Fruit fly (Drosophila melanogaster) whole organism, embryonic: Measurements from ENCODE around the gene CG14237.

ENCODE experiments used
- B-H2 ChIP-seq: fragments of 200-800 bp; sonication (Bioruptor generic); optimal IDR thresholded peaks from 2 replicates; lab custom pipeline; 2018; ENCODE audit warnings: missing biosample characterization, mild to moderate bottlenecking, missing genetic modification characterization
- BtbVII ChIP-seq: fragments of 200-800 bp; sonication (Bioruptor generic); optimal IDR thresholded peaks from 3 replicates; lab custom pipeline; 2017; ENCODE audit warnings: missing biosample characterization, mild to moderate bottlenecking, missing genetic modification characterization
- CG10543 ChIP-seq: fragments of 200-800 bp; sonication (Bioruptor generic); optimal IDR thresholded peaks from 3 replicates; lab custom pipeline; 2017; ENCODE audit warnings: missing biosample characterization, mild to moderate bottlenecking, missing genetic modification characterization, moderate library complexity
- CG11398 ChIP-seq: fragments of 200-800 bp; sonication (Bioruptor generic); optimal IDR thresholded peaks from 2 replicates; lab custom pipeline; 2016; ENCODE audit warnings: missing biosample characterization, missing genetic modification characterization
- CG1233 ChIP-seq: fragments of 200-800 bp; sonication (Bioruptor generic); optimal IDR thresholded peaks from 4 replicates; lab custom pipeline; 2018; ENCODE audit warnings: missing biosample characterization, mild to moderate bottlenecking, missing genetic modification characterization
- CG14050 ChIP-seq: fragments of 200-800 bp; sonication (Bioruptor generic); IDR thresholded peaks from 3 replicates; pipeline ENCODE4 v1.3.6; 2022; ENCODE audit warnings: missing biosample characterization, missing genetic modification characterization
- CG14965 ChIP-seq: fragments of 200-800 bp; sonication (Bioruptor generic); optimal IDR thresholded peaks from 2 replicates; lab custom pipeline; 2016; ENCODE audit warnings: missing biosample characterization, missing genetic modification characterization, borderline replicate concordance
- CG15269 ChIP-seq: fragments of 200-800 bp; sonication (Bioruptor generic); optimal IDR thresholded peaks from 2 replicates; lab custom pipeline; 2018; ENCODE audit warnings: missing biosample characterization, mild to moderate bottlenecking, missing genetic modification characterization, moderate library complexity
- CG16815 ChIP-seq: fragments of 200-800 bp; sonication (Bioruptor generic); optimal IDR thresholded peaks from 3 replicates; lab custom pipeline; 2017; ENCODE audit warnings: missing biosample characterization, mild to moderate bottlenecking, missing genetic modification characterization
- CG16863 ChIP-seq: fragments of 200-800 bp; sonication (Bioruptor generic); optimal IDR thresholded peaks from 3 replicates; lab custom pipeline; 2016; ENCODE audit warnings: missing biosample characterization, missing genetic modification characterization
- CG18011 ChIP-seq: fragments of 200-800 bp; sonication (Bioruptor generic); optimal IDR thresholded peaks from 2 replicates; lab custom pipeline; 2017; ENCODE audit warnings: missing biosample characterization, missing genetic modification characterization, mild to moderate bottlenecking, moderate library complexity, missing genotype
- CG18476 ChIP-seq: fragments of 200-800 bp; sonication (Bioruptor generic); optimal IDR thresholded peaks from 2 replicates; lab custom pipeline; 2016; ENCODE audit warnings: missing biosample characterization, mild to moderate bottlenecking, missing genetic modification characterization
- CG2129 ChIP-seq: fragments of 200-800 bp; sonication (Bioruptor generic); IDR thresholded peaks from 2 replicates; pipeline ENCODE4 v1.3.6; 2022; ENCODE audit warnings: missing biosample characterization, missing genetic modification characterization; ENCODE audit not compliant: partially characterized antibody
- CG2678 ChIP-seq: fragments of 200-800 bp; sonication (Bioruptor generic); optimal IDR thresholded peaks from 3 replicates; lab custom pipeline; 2019; ENCODE audit warnings: missing biosample characterization, mild to moderate bottlenecking, missing genetic modification characterization, moderate library complexity
- CG30020 ChIP-seq: fragments of 200-800 bp; optimal IDR thresholded peaks from 2 replicates; lab custom pipeline; 2019; ENCODE audit warnings: missing biosample characterization, mild to moderate bottlenecking, missing genetic modification characterization, moderate library complexity
- CG30403 ChIP-seq: fragments of 200-800 bp; sonication (Bioruptor generic); optimal IDR thresholded peaks from 3 replicates; lab custom pipeline; 2016; ENCODE audit warnings: missing biosample characterization, missing genetic modification characterization
- CG32532 ChIP-seq: fragments of 200-800 bp; sonication (Bioruptor generic); IDR thresholded peaks from 2 replicates; pipeline ENCODE4 v1.3.6; 2022; ENCODE audit warnings: missing biosample characterization, missing genetic modification characterization
- CG33557 ChIP-seq: fragments of 200-800 bp; sonication (Bioruptor generic); optimal IDR thresholded peaks from 2 replicates; lab custom pipeline; 2019; ENCODE audit warnings: missing biosample characterization, mild to moderate bottlenecking, missing genetic modification characterization, moderate library complexity
- CG3726 ChIP-seq: fragments of 200-800 bp; sonication (Bioruptor generic); IDR thresholded peaks from 3 replicates; pipeline ENCODE4, ENCODE4 v1.3.6; 2022; ENCODE audit warnings: missing biosample characterization, missing genetic modification characterization
- CG5180 ChIP-seq: fragments of 200-800 bp; sonication (Bioruptor generic); optimal IDR thresholded peaks from 3 replicates; lab custom pipeline; 2017; ENCODE audit warnings: missing biosample characterization, missing genetic modification characterization, mild to moderate bottlenecking, moderate library complexity, missing genetic modification reagents
- CG7745 ChIP-seq: fragments of 200-800 bp; sonication (Bioruptor generic); optimal IDR thresholded peaks from 2 replicates; lab custom pipeline; 2018; ENCODE audit warnings: missing biosample characterization, mild to moderate bottlenecking, missing genetic modification characterization, moderate library complexity
- CG8281 ChIP-seq: fragments of 200-800 bp; sonication (Bioruptor generic); optimal IDR thresholded peaks from 2 replicates; lab custom pipeline; 2018; ENCODE audit warnings: missing biosample characterization, mild to moderate bottlenecking, missing genetic modification characterization, moderate library complexity
- CG8388 ChIP-seq: fragments of 200-800 bp; sonication (Bioruptor generic); optimal IDR thresholded peaks from 2 replicates; lab custom pipeline; 2019; ENCODE audit warnings: missing biosample characterization, mild to moderate bottlenecking, missing genetic modification characterization, moderate library complexity
- D19A ChIP-seq: fragments of 200-800 bp; optimal IDR thresholded peaks from 3 replicates; lab custom pipeline; 2019; ENCODE audit warnings: missing biosample characterization, mild to moderate bottlenecking, missing genetic modification characterization, moderate library complexity
- Elba2 ChIP-seq: fragments of 200-800 bp; sonication (Bioruptor generic); optimal IDR thresholded peaks from 3 replicates; lab custom pipeline; 2016; ENCODE audit warnings: missing biosample characterization, missing genetic modification characterization
- H2.0 ChIP-seq: fragments of 200-800 bp; sonication (Bioruptor generic); IDR thresholded peaks from 2 replicates; pipeline ENCODE4 v1.3.6; 2022; ENCODE audit warnings: missing biosample characterization, missing genetic modification characterization
- Mad ChIP-seq: fragments of 200-800 bp; sonication (Bioruptor generic); optimal IDR thresholded peaks from 2 replicates; lab custom pipeline; 2016; ENCODE audit warnings: missing biosample characterization, missing genetic modification characterization
- Meics ChIP-seq: fragments of 200-800 bp; sonication (Bioruptor generic); optimal IDR thresholded peaks from 2 replicates; lab custom pipeline; 2017; ENCODE audit warnings: missing biosample characterization, mild to moderate bottlenecking, missing genetic modification characterization
- NfI ChIP-seq: fragments of 200-800 bp; sonication (Bioruptor generic); optimal IDR thresholded peaks from 3 replicates; lab custom pipeline; 2018; ENCODE audit warnings: missing biosample characterization, mild to moderate bottlenecking, missing genetic modification characterization, moderate library complexity
- Xbp1 ChIP-seq: fragments of 200-800 bp; sonication (Bioruptor generic); optimal IDR thresholded peaks from 3 replicates; lab custom pipeline; 2016; ENCODE audit warnings: missing biosample characterization, mild to moderate bottlenecking, missing genetic modification characterization
- Xrp1 ChIP-seq: fragments of 200-800 bp; sonication (Bioruptor generic); IDR thresholded peaks from 2 replicates; pipeline ENCODE4 v1.3.6; 2022; ENCODE audit warnings: missing biosample characterization, missing genetic modification characterization
- YL-1 ChIP-seq: fragments of 200-800 bp; sonication (Bioruptor generic); optimal IDR thresholded peaks from 3 replicates; lab custom pipeline; 2017; ENCODE audit warnings: missing biosample characterization, mild to moderate bottlenecking, missing genetic modification characterization
- ato ChIP-seq: fragments of 200-800 bp; sonication (Bioruptor generic); IDR thresholded peaks from 2 replicates; pipeline ENCODE4 v1.3.6; 2022; ENCODE audit warnings: missing biosample characterization, missing genetic modification characterization; ENCODE audit not compliant: partially characterized antibody
- chn ChIP-seq: fragments of 200-800 bp; sonication (Bioruptor generic); optimal IDR thresholded peaks from 2 replicates; lab custom pipeline; 2016; ENCODE audit warnings: missing biosample characterization, missing genetic modification characterization
- croc ChIP-seq: fragments of 200-800 bp; sonication (Bioruptor generic); conservative IDR thresholded peaks from 3 replicates; pipeline ENCODE4 v1.3.6; 2022; ENCODE audit warnings: missing biosample characterization, missing genetic modification characterization
- da ChIP-seq: fragments of 200-800 bp; sonication (Bioruptor generic); optimal IDR thresholded peaks from 2 replicates; lab custom pipeline; 2016; ENCODE audit warnings: missing biosample characterization, missing genetic modification characterization
- danr ChIP-seq: fragments of 200-800 bp; sonication (Bioruptor generic); IDR thresholded peaks from 2 replicates; pipeline ENCODE4 v1.3.6; 2022; ENCODE audit warnings: missing biosample characterization, missing genetic modification characterization
- dmrt99B ChIP-seq: fragments of 200-800 bp; sonication (Bioruptor generic); optimal IDR thresholded peaks from 2 replicates; lab custom pipeline; 2018; ENCODE audit warnings: missing biosample characterization, mild to moderate bottlenecking, missing genetic modification characterization, moderate library complexity
- gem ChIP-seq: fragments of 200-800 bp; sonication (Bioruptor generic); optimal IDR thresholded peaks from 2 replicates; lab custom pipeline; 2019; ENCODE audit warnings: missing biosample characterization, mild to moderate bottlenecking, missing genetic modification characterization, moderate library complexity
- ham ChIP-seq: fragments of 200-800 bp; sonication (Bioruptor generic); IDR thresholded peaks from 2 replicates; pipeline ENCODE4 v1.3.6; 2022; ENCODE audit warnings: missing biosample characterization, missing genetic modification characterization
- hkb ChIP-seq, 2 experiments: fragments of 200-800 bp in 1 of 2; fragments of >200 bp in 1 of 2; sonication (Bioruptor generic) in 1 of 2; IDR thresholded peaks in 1 of 2; optimal IDR thresholded peaks in 1 of 2; 2 replicates each; pipeline versions ENCODE4 v1.3.6 to Lab custom; 2017 to 2022; ENCODE audit warnings: missing biosample characterization in 1 of 2, missing genetic modification characterization in 1 of 2
- ken ChIP-seq: fragments of 200-800 bp; sonication (Bioruptor generic); IDR thresholded peaks from 3 replicates; pipeline ENCODE4 v1.3.6; 2022; ENCODE audit warnings: missing biosample characterization, missing genetic modification characterization
- lbe ChIP-seq: fragments of 200-800 bp; sonication (Bioruptor generic); optimal IDR thresholded peaks from 2 replicates; lab custom pipeline; 2016; ENCODE audit warnings: missing biosample characterization, mild to moderate bottlenecking, missing genetic modification characterization
- mam ChIP-seq: fragments of 200-800 bp; sonication (Bioruptor generic); optimal IDR thresholded peaks from 3 replicates; lab custom pipeline; 2016; ENCODE audit warnings: missing biosample characterization, missing genetic modification characterization
- nau ChIP-seq: fragments of 200-800 bp; sonication (Bioruptor generic); optimal IDR thresholded peaks from 3 replicates; lab custom pipeline; 2017; ENCODE audit warnings: missing biosample characterization, mild to moderate bottlenecking, missing genetic modification characterization, missing genetic modification reagents
- salm ChIP-seq: fragments of 200-800 bp; sonication (Bioruptor generic); optimal IDR thresholded peaks from 2 replicates; lab custom pipeline; 2018; ENCODE audit warnings: missing biosample characterization, mild to moderate bottlenecking, missing genetic modification characterization
- ssp ChIP-seq: fragments of 200-800 bp; sonication (Bioruptor generic); IDR thresholded peaks from 2 replicates; pipeline ENCODE4 v1.3.6; 2022; ENCODE audit warnings: missing biosample characterization, missing genetic modification characterization
- tap ChIP-seq: fragments of 200-800 bp; optimal IDR thresholded peaks from 3 replicates; lab custom pipeline; 2019; ENCODE audit warnings: missing biosample characterization, mild to moderate bottlenecking, missing genetic modification characterization, moderate library complexity
- tgo ChIP-seq: fragments of 200-800 bp; sonication (Bioruptor generic); IDR thresholded peaks from 3 replicates; pipeline ENCODE4 v1.3.6; 2022; ENCODE audit warnings: missing biosample characterization, missing genetic modification characterization
- vvl ChIP-seq: fragments of 200-800 bp; sonication (Bioruptor generic); IDR thresholded peaks from 2 replicates; pipeline ENCODE4 v1.3.6; 2022; ENCODE audit warnings: missing biosample characterization, missing genetic modification characterization

CG14237 gene

DNA sequence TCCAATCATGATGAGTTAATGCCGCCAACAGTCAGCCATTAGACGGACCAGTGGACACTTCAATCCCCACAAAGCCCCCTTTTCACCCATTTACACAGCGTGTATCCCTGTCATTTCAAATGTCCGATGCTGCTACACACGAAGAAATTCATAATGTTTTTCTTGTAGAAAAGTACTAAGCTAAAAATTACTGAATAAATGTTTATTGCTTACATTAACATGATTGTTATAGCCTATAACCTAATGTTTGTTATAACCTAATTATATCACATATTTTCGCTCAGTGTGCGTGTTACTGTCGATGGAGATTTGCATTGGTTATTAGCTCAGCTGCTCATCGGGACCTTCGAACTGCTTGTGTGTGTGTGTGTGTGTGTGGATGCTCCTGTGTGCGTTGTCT is 20.1 kb upstream of the CG14237 start (continued):
- TF ChIP-seq vvl (GFP tag; lab: Robert Waterston, UW): peak; percentile 73
- no peak for TF ChIP-seq CG8281 (tag; lab: Kevin White, UChicago)
- no peak; the same call in 2 of the 3 replicates for TF ChIP-seq CG14050 (GFP tag; lab: Robert Waterston, UW)
- TF ChIP-seq CG11398 (GFP tag; lab: Kevin White, UChicago): no peak
- no peak for TF ChIP-seq ato (GFP tag; lab: Robert Waterston, UW)
- no peak for TF ChIP-seq BtbVII
- no peak for TF ChIP-seq CG2129
- TF ChIP-seq CG8388 (GFP tag; lab: Kevin White, UChicago): peak; percentile 41
- peak; percentile 44; the same call in 1 of the 3 replicates for TF ChIP-seq ken (GFP tag; lab: Robert Waterston, UW)
- TF ChIP-seq B-H2 (GFP tag; lab: Kevin White, UChicago): no peak
- no peak for TF ChIP-seq CG33557 (GFP tag; lab: Kevin White, UChicago)
- TF ChIP-seq ham (GFP tag; lab: Robert Waterston, UW): no peak
- peak; percentile 16 for TF ChIP-seq chn (GFP tag; lab: Kevin White, UChicago)
- peak; percentile 37 for TF ChIP-seq CG15269 (tag; lab: Kevin White, UChicago)
- no peak for TF ChIP-seq CG16815 (GFP tag; lab: Kevin White, UChicago)
- TF ChIP-seq mam (GFP tag; lab: Kevin White, UChicago): peak; percentile 2
- TF ChIP-seq gem: peak; percentile 70
- peak; percentile 24 for TF ChIP-seq D19A
- peak; percentile 61 for TF ChIP-seq CG30403 (GFP tag; lab: Kevin White, UChicago)
- 0 out of 2 replicates have a peak, but pooled peaks have one; percentile 19 for TF ChIP-seq danr (GFP tag; lab: Robert Waterston, UW)
- no peak for TF ChIP-seq CG14965 (GFP tag; lab: Kevin White, UChicago)
- peak; percentile 23 for TF ChIP-seq tap
- peak; percentile 13 for TF ChIP-seq NfI
- peak; percentile 54 for TF ChIP-seq tgo (GFP tag; lab: Robert Waterston, UW)
- peak; percentile 8 for TF ChIP-seq Meics (GFP tag; lab: Kevin White, UChicago)
- no peak for TF ChIP-seq Mad (GFP tag; lab: Kevin White, UChicago)
- TF ChIP-seq dmrt99B (tag; lab: Kevin White, UChicago): peak; percentile 68
- TF ChIP-seq ssp (GFP tag; lab: Robert Waterston, UW): peak; percentile 56
- TF ChIP-seq Elba2 (GFP tag; lab: Kevin White, UChicago): no peak
- TF ChIP-seq CG18011 (GFP tag; lab: Kevin White, UChicago): no peak
- no peak for TF ChIP-seq CG10543 (GFP tag; lab: Kevin White, UChicago)
- TF ChIP-seq CG1233 (GFP tag; lab: Kevin White, UChicago): no peak
- peak; percentile 59 for TF ChIP-seq Xbp1 (GFP tag; lab: Kevin White, UChicago)
- TF ChIP-seq CG2678 (tag; lab: Kevin White, UChicago): peak; percentile 55
- TF ChIP-seq H2.0 (GFP tag; lab: Robert Waterston, UW): 0 out of 2 replicates have a peak, but pooled peaks have one; percentile 18
- TF ChIP-seq YL-1 (GFP tag; lab: Kevin White, UChicago): no peak
- no peak for TF ChIP-seq CG7745
- TF ChIP-seq Xrp1 (GFP tag; lab: Robert Waterston, UW): peak; percentile 45; the same call in 1 of the 2 replicates
- no peak for TF ChIP-seq CG3726 (GFP tag; lab: Robert Waterston, UW)
- TF ChIP-seq CG18476 (GFP tag; lab: Kevin White, UChicago): no peak
- peak; percentile 4 for TF ChIP-seq nau
- no peak for TF ChIP-seq hkb (optimal IDR thresholded peaks at IDR 0.05; lab: Kevin White, UChicago)
- peak; percentile 62 for TF ChIP-seq hkb (GFP tag; IDR thresholded peaks at IDR 0.05; lab: Robert Waterston, UW)
- peak; percentile 8 for TF ChIP-seq da (GFP tag; lab: Kevin White, UChicago)
- TF ChIP-seq CG16863 (GFP tag; lab: Kevin White, UChicago): peak; percentile 20
- no peak for TF ChIP-seq CG30020 (tag; lab: Kevin White, UChicago)
- no peak for TF ChIP-seq lbe
- no peak; the same call in 2 of the 3 replicates for TF ChIP-seq croc (GFP tag; lab: Robert Waterston, UW)
- 0 out of 2 replicates have a peak, but pooled peaks have one; percentile 17 for TF ChIP-seq CG32532 (GFP tag; lab: Robert Waterston, UW)
- no peak for TF ChIP-seq CG5180 (GFP tag; lab: Kevin White, UChicago)
- TF ChIP-seq salm: no peak
